Fruit fly (Drosophila melanogaster): Measurements from ENCODE around the gene CG13085.

The CG13085 gene

dm6 chr2L:19444734-19445140 is 20.9 kb downstream of the CG13085 start, which contains the start of gene Hs2st (continued):
- TF ChIP-seq lz (GFP tag; optimal IDR thresholded peaks at IDR 0.05) (peak; percentile 96), CG6792 (GFP tag; optimal IDR thresholded peaks at IDR 0.05) (peak; percentile 91), Eip93F (GFP tag; optimal IDR thresholded peaks at IDR 0.05) (peak; percentile 79), CG8632 (GFP tag; optimal IDR thresholded peaks at IDR 0.05) (peak; percentile 84), eg (GFP tag; IDR thresholded peaks at IDR 0.05) (peak; percentile 86), fd59A (GFP tag; optimal IDR thresholded peaks at IDR 0.05) (peak; percentile 81), CG1621 (tag; optimal IDR thresholded peaks at IDR 0.05) (peak; percentile 77), CG7368 (GFP tag; optimal IDR thresholded peaks at IDR 0.05) (peak; percentile 83), Hr4 (GFP tag; optimal IDR thresholded peaks at IDR 0.05) (peak; percentile 95), Sox14 (GFP tag; optimal IDR thresholded peaks at IDR 0.05) (peak; percentile 93), Sox102F (GFP tag; optimal IDR thresholded peaks at IDR 0.05) (peak; percentile 89), CG32006 (GFP tag; optimal IDR thresholded peaks at IDR 0.05) (peak; percentile 90), CG6808 (GFP tag; optimal IDR thresholded peaks at IDR 0.05) (peak; percentile 81), CG8119 (GFP tag; IDR thresholded peaks at IDR 0.05) (peak; percentile 77; the same call in 2 of the 3 replicates), esn (GFP tag; optimal IDR thresholded peaks at IDR 0.05) (peak; percentile 95), net (GFP tag; optimal IDR thresholded peaks at IDR 0.05) (peak; percentile 81), CG9139 (GFP tag; optimal IDR thresholded peaks at IDR 0.05) (no peak), dsx (GFP tag; optimal IDR thresholded peaks at IDR 0.05; ENCODE audit: poor library complexity, severe bottlenecking) (peak; percentile 75), cyc (GFP tag; optimal IDR thresholded peaks at IDR 0.05) (peak; percentile 96), CG6854 (GFP tag; optimal IDR thresholded peaks at IDR 0.05) (peak; percentile 46), CG8319 (GFP tag; optimal IDR thresholded peaks at IDR 0.05) (peak; percentile 89), CG11762 (GFP tag; optimal IDR thresholded peaks at IDR 0.05; ENCODE audit: insufficient read depth) (peak; percentile 84), Gug (GFP tag; IDR thresholded peaks at IDR 0.05) (peak; percentile 89), vri (GFP tag; optimal IDR thresholded peaks at IDR 0.05) (no peak)

dm6 chr2L:19452535-19453317 is 28.9 kb downstream of the CG13085 start:
- TF ChIP-seq CG3919 (GFP tag; optimal IDR thresholded peaks at IDR 0.05) (peak; percentile 35), acj6 (GFP tag; optimal IDR thresholded peaks at IDR 0.05) (peak; percentile 22), spab (GFP tag; optimal IDR thresholded peaks at IDR 0.05) (no peak), Ets21C (GFP tag; optimal IDR thresholded peaks at IDR 0.05) (no peak), achi (GFP tag; optimal IDR thresholded peaks at IDR 0.05) (peak; percentile 49), CG6808 (GFP tag; optimal IDR thresholded peaks at IDR 0.05) (peak; percentile 38), dsx (GFP tag; optimal IDR thresholded peaks at IDR 0.05; ENCODE audit: poor library complexity, severe bottlenecking) (no peak), CG16779 (tag; optimal IDR thresholded peaks at IDR 0.05) (no peak), ss (GFP tag; optimal IDR thresholded peaks at IDR 0.05) (peak in 1 of 2 experiments; percentile 24), cyc (GFP tag; optimal IDR thresholded peaks at IDR 0.05) (peak; percentile 13), CG8319 (GFP tag; optimal IDR thresholded peaks at IDR 0.05) (no peak), eg (GFP tag; IDR thresholded peaks at IDR 0.05) (peak; percentile 62; the same call in 2 of the 3 replicates), net (GFP tag; optimal IDR thresholded peaks at IDR 0.05) (peak; percentile 27), OdsH (GFP tag; optimal IDR thresholded peaks at IDR 0.05) (peak; percentile 43), fd59A (GFP tag; optimal IDR thresholded peaks at IDR 0.05) (no peak), Hr38 (GFP tag; optimal IDR thresholded peaks at IDR 0.05) (no peak), CG11902 (GFP tag; optimal IDR thresholded peaks at IDR 0.05) (no peak), Hr39 (GFP tag; optimal IDR thresholded peaks at IDR 0.05) (peak; percentile 17), Eip93F (GFP tag; optimal IDR thresholded peaks at IDR 0.05) (no peak), vri (GFP tag; optimal IDR thresholded peaks at IDR 0.05) (no peak), Lpt (GFP tag; optimal IDR thresholded peaks at IDR 0.05) (peak; percentile 9), Eip78C (GFP tag) (peak; percentile 80), CG6276 (GFP tag; optimal IDR thresholded peaks at IDR 0.05) (peak; percentile 39), lz (GFP tag; optimal IDR thresholded peaks at IDR 0.05) (peak; percentile 39), Sox15 (GFP tag; optimal IDR thresholded peaks at IDR 0.05) (no peak), Smox (GFP tag; optimal IDR thresholded peaks at IDR 0.05) (peak; percentile 30), CG11294 (GFP tag; IDR thresholded peaks at IDR 0.05) (peak; percentile 18; the same call in 1 of the 2 replicates), topi (GFP tag; optimal IDR thresholded peaks at IDR 0.05) (peak; percentile 13), CG10669 (GFP tag; optimal IDR thresholded peaks at IDR 0.05) (no peak), CG6854 (GFP tag; optimal IDR thresholded peaks at IDR 0.05) (no peak), CG7368 (GFP tag; optimal IDR thresholded peaks at IDR 0.05) (no peak), pdm3 (GFP tag; optimal IDR thresholded peaks at IDR 0.05) (peak; percentile 41), CG34406 (GFP tag; optimal IDR thresholded peaks at IDR 0.05) (peak; percentile 10), CG32006 (GFP tag; optimal IDR thresholded peaks at IDR 0.05) (peak; percentile 58), Eip75B (GFP tag; optimal IDR thresholded peaks at IDR 0.05) (peak; percentile 45), Sox14 (GFP tag; optimal IDR thresholded peaks at IDR 0.05) (peak; percentile 40)
